Worm (Caenorhabditis elegans) whole organism, L1 larva: ENCODE data around the gene ZC53.22.

Experiments
- F16B12.6 ChIP-seq: fragments of 150-350 bp; optimal IDR thresholded peaks from 2 replicates; lab custom pipeline; 2014; ENCODE audit warnings: missing biosample characterization, missing genetic modification characterization
- Y116A8C.19 ChIP-seq: sonication (generic microtip); optimal IDR thresholded peaks from 2 replicates; lab custom pipeline; 2016; ENCODE audit warnings: missing compliant biosample characterization, missing genetic modification characterization, borderline replicate concordance
- blmp-1 ChIP-seq: fragments of 150-350 bp; optimal IDR thresholded peaks from 2 replicates; lab custom pipeline; 2014; ENCODE audit warnings: missing biosample characterization, missing genetic modification characterization
- ceh-63 ChIP-seq: fragments of 200-800 bp; sonication (Bioruptor generic); optimal IDR thresholded peaks from 2 replicates; lab custom pipeline; 2018; ENCODE audit warnings: mild to moderate bottlenecking, missing genetic modification characterization, missing compliant biosample characterization
- ceh-8 ChIP-seq: fragments of 200-800 bp; sonication (Bioruptor generic); optimal IDR thresholded peaks from 2 replicates; lab custom pipeline; 2018; ENCODE audit warnings: mild to moderate bottlenecking, missing genetic modification characterization, moderate library complexity, missing compliant biosample characterization
- ces-1 ChIP-seq: fragments of 150-350 bp; optimal IDR thresholded peaks from 2 replicates; lab custom pipeline; 2014; ENCODE audit warnings: missing biosample characterization, missing genetic modification reagents, missing genetic modification characterization
- dpl-1 ChIP-seq, 3 experiments: fragments of 150-350 bp in 2 of 3; sonication (generic microtip) in 1 of 3; optimal IDR thresholded peaks; 2 replicates each; lab custom pipeline; 2014 to 2017; ENCODE audit warnings: missing biosample characterization in 3 of 3, missing genetic modification characterization in 3 of 3, missing genetic modification reagents in 3 of 3
- dsc-1 ChIP-seq: sonication (generic microtip); optimal IDR thresholded peaks from 2 replicates; lab custom pipeline; 2016; ENCODE audit warnings: mild to moderate bottlenecking, missing genetic modification characterization, missing compliant biosample characterization
- efl-1 ChIP-seq, 4 experiments: fragments of 150-350 bp; optimal IDR thresholded peaks in 3 of 4; peaks in 1 of 4; 1 replicate in 1 of 4; 2 replicates in 3 of 4; lab custom pipeline; 2014; ENCODE audit warnings: missing biosample characterization in 2 of 4, missing genetic modification characterization in 2 of 4, missing genetic modification reagents in 2 of 4
- efl-3 ChIP-seq: fragments of 200-800 bp; sonication (Bioruptor generic); optimal IDR thresholded peaks from 2 replicates; lab custom pipeline; 2018; ENCODE audit warnings: mild to moderate bottlenecking, missing genetic modification characterization, missing compliant biosample characterization
- egl-13 ChIP-seq: sonication (generic microtip); optimal IDR thresholded peaks from 2 replicates; lab custom pipeline; 2016; ENCODE audit warnings: missing genotype, missing genetic modification reagents, missing genetic modification characterization, missing compliant biosample characterization
- egl-27 ChIP-seq, 2 experiments: fragments of 150-350 bp in 1 of 2; sonication (generic microtip); optimal IDR thresholded peaks; 3 replicates each; lab custom pipeline; 2017 to 2018; ENCODE audit warnings: missing biosample characterization in 2 of 2, missing genetic modification characterization in 2 of 2, missing genetic modification reagents in 2 of 2
- fkh-4 ChIP-seq: sonication (generic microtip); optimal IDR thresholded peaks from 2 replicates; lab custom pipeline; 2016; ENCODE audit warnings: missing compliant biosample characterization, missing genetic modification characterization, borderline replicate concordance
- grh-1 ChIP-seq: fragments of 200-800 bp; sonication (Bioruptor generic); IDR thresholded peaks from 2 replicates; pipeline ENCODE4 v1.3.6; 2022; ENCODE audit warnings: missing genetic modification reagents, missing genetic modification characterization, missing compliant biosample characterization
- hlh-17 ChIP-seq: fragments of 200-800 bp; sonication (Bioruptor generic); optimal IDR thresholded peaks from 2 replicates; lab custom pipeline; 2018; ENCODE audit warnings: missing genetic modification characterization, mild to moderate bottlenecking, missing compliant biosample characterization, moderate library complexity, borderline replicate concordance
- isw-1 ChIP-seq: fragments of 200-800 bp; sonication (Bioruptor generic); IDR thresholded peaks from 2 replicates; pipeline ENCODE4 v1.3.6; 2022; ENCODE audit warnings: missing genetic modification characterization, missing compliant biosample characterization
- lin-13 ChIP-seq: fragments of 150-350 bp; optimal IDR thresholded peaks from 2 replicates; lab custom pipeline; 2014; ENCODE audit warnings: missing biosample characterization, missing genetic modification reagents, missing genetic modification characterization
- lin-35 ChIP-seq, 2 experiments: fragments of 150-350 bp; optimal IDR thresholded peaks; 2 replicates each; lab custom pipeline; 2014; ENCODE audit warnings: missing biosample characterization in 2 of 2, missing genetic modification characterization in 2 of 2, missing genetic modification reagents in 2 of 2
- lin-39 ChIP-seq: fragments of 150-350 bp; optimal IDR thresholded peaks from 2 replicates; lab custom pipeline; 2014; ENCODE audit warnings: missing biosample characterization, missing genetic modification reagents, missing genetic modification characterization
- lir-3 ChIP-seq: sonication (generic microtip); optimal IDR thresholded peaks from 2 replicates; lab custom pipeline; 2016; ENCODE audit warnings: mild to moderate bottlenecking, missing genetic modification characterization, moderate library complexity, missing compliant biosample characterization; ENCODE audit not compliant: poor library complexity
- lsy-2 ChIP-seq, 2 experiments: fragments of 150-350 bp; optimal IDR thresholded peaks; 2 replicates each; lab custom pipeline; 2014; ENCODE audit warnings: missing biosample characterization in 2 of 2, missing genetic modification characterization in 2 of 2
- mep-1 ChIP-seq: fragments of 150-350 bp; optimal IDR thresholded peaks from 2 replicates; lab custom pipeline; 2014; ENCODE audit warnings: missing biosample characterization, missing genetic modification characterization
- nhr-11 ChIP-seq: fragments of 150-350 bp; optimal IDR thresholded peaks from 2 replicates; lab custom pipeline; 2014; ENCODE audit warnings: missing biosample characterization, missing genetic modification characterization
- nhr-12 ChIP-seq: sonication (generic microtip); optimal IDR thresholded peaks from 2 replicates; lab custom pipeline; 2017; ENCODE audit warnings: missing biosample characterization, missing genetic modification characterization
- nhr-20 ChIP-seq: sonication (generic microtip); optimal IDR thresholded peaks from 2 replicates; lab custom pipeline; 2016; ENCODE audit warnings: mild to moderate bottlenecking, missing genetic modification characterization, missing compliant biosample characterization
- nhr-28 ChIP-seq: fragments of 150-350 bp; optimal IDR thresholded peaks from 2 replicates; lab custom pipeline; 2014; ENCODE audit warnings: missing biosample characterization, missing genetic modification characterization
- nhr-47 ChIP-seq: sonication (generic microtip); optimal IDR thresholded peaks from 2 replicates; lab custom pipeline; 2016; ENCODE audit warnings: mild to moderate bottlenecking, missing genetic modification characterization, moderate library complexity, missing compliant biosample characterization
- nhr-76 ChIP-seq: sonication (generic microtip); optimal IDR thresholded peaks from 2 replicates; lab custom pipeline; 2017; ENCODE audit warnings: missing biosample characterization, missing genetic modification characterization
- nhr-77 ChIP-seq: fragments of 150-350 bp; optimal IDR thresholded peaks from 2 replicates; lab custom pipeline; 2014; ENCODE audit warnings: missing biosample characterization, missing genetic modification characterization
- nhr-85 ChIP-seq: sonication (generic microtip); peaks from one replicate; lab custom pipeline; 2016; ENCODE audit warnings: missing genetic modification characterization, inconsistent platforms, missing compliant biosample characterization
- pqm-1 ChIP-seq: sonication (generic microtip); optimal IDR thresholded peaks from 3 replicates; lab custom pipeline; 2017; ENCODE audit warnings: missing biosample characterization, missing genetic modification characterization
- rnt-1 ChIP-seq: sonication (generic microtip); optimal IDR thresholded peaks from 2 replicates; lab custom pipeline; 2016; ENCODE audit warnings: mild to moderate bottlenecking, missing genetic modification characterization, moderate library complexity, missing compliant biosample characterization
- sptf-1 ChIP-seq: fragments of 150-350 bp; optimal IDR thresholded peaks from 2 replicates; lab custom pipeline; 2014; ENCODE audit warnings: missing biosample characterization, missing genetic modification characterization
- swsn-7 ChIP-seq: sonication (generic microtip); optimal IDR thresholded peaks from 2 replicates; lab custom pipeline; 2016; ENCODE audit warnings: missing genetic modification characterization, missing compliant biosample characterization
- unc-130 ChIP-seq: fragments of 150-350 bp; optimal IDR thresholded peaks from 2 replicates; lab custom pipeline; 2017; ENCODE audit warnings: missing biosample characterization, missing genetic modification characterization, inconsistent platforms
- unc-30 ChIP-seq: sonication (generic microtip); optimal IDR thresholded peaks from 2 replicates; lab custom pipeline; 2017; ENCODE audit warnings: missing biosample characterization, missing genetic modification characterization
- unc-86 ChIP-seq: sonication (generic microtip); optimal IDR thresholded peaks from 2 replicates; lab custom pipeline; 2016; ENCODE audit warnings: missing genetic modification characterization, missing compliant biosample characterization
- unc-98 ChIP-seq: fragments of 200-800 bp; sonication (Bioruptor generic); IDR thresholded peaks from 2 replicates; pipeline ENCODE4 v1.3.6; 2022; ENCODE audit warnings: missing genetic modification characterization, missing compliant biosample characterization
- vab-15 ChIP-seq: sonication (generic microtip); optimal IDR thresholded peaks from 2 replicates; lab custom pipeline; 2017; ENCODE audit warnings: missing genotype, mild to moderate bottlenecking, missing genetic modification characterization, missing compliant biosample characterization
- zag-1 ChIP-seq: fragments of 150-350 bp; optimal IDR thresholded peaks from 2 replicates; lab custom pipeline; 2014; ENCODE audit warnings: missing biosample characterization, missing genetic modification characterization
- zip-4 ChIP-seq: fragments of 200-800 bp; sonication (Bioruptor generic); optimal IDR thresholded peaks from 2 replicates; lab custom pipeline; 2018; ENCODE audit warnings: mild to moderate bottlenecking, missing genetic modification characterization, moderate library complexity, missing compliant biosample characterization
- ztf-11 ChIP-seq, 2 experiments: sonication (generic microtip); optimal IDR thresholded peaks; 2 replicates each; lab custom pipeline; 2016 to 2017; ENCODE audit warnings: missing genetic modification characterization in 2 of 2, missing biosample characterization in 1 of 2, missing compliant biosample characterization in 1 of 2

ZC53.22 gene

ce11 chrX:1960895-1961715, 38.9 kb upstream of the ZC53.22 start (continued):
- no peak for TF ChIP-seq mep-1
- TF ChIP-seq swsn-7 (tag; lab: Kevin White, UChicago) = peak; percentile 21
- no peak for TF ChIP-seq sptf-1 (tag; lab: Kevin White, UChicago)
- peak; percentile 75 for TF ChIP-seq nhr-85
- no peak for TF ChIP-seq ceh-8
- TF ChIP-seq dpl-1 (GFP tag; optimal IDR thresholded peaks at IDR 0.05; lab: Kevin White, UChicago) = peak in 1 of 3 experiments; percentile 20
- TF ChIP-seq ces-1 (GFP tag; lab: Kevin White, UChicago) = no peak
- TF ChIP-seq unc-86 (tag; lab: Kevin White, UChicago) = no peak
- peak in 1 of 2 experiments; percentile 45 for TF ChIP-seq lin-35 (GFP tag; optimal IDR thresholded peaks at IDR 0.05; lab: Kevin White, UChicago)
- no peak for TF ChIP-seq vab-15 (tag; lab: Kevin White, UChicago)
- no peak for TF ChIP-seq nhr-28 (tag; lab: Kevin White, UChicago)
- no peak for TF ChIP-seq pqm-1 (tag; lab: Kevin White, UChicago)
- no peak for TF ChIP-seq egl-27 (tag; optimal IDR thresholded peaks at IDR 0.05; lab: Kevin White, UChicago)
- TF ChIP-seq unc-30 (tag; lab: Kevin White, UChicago) = no peak
- no peak for TF ChIP-seq grh-1 (GFP tag; lab: Robert Waterston, UW)
- no peak for TF ChIP-seq egl-13 (tag; lab: Kevin White, UChicago)
- peak; percentile 41 for TF ChIP-seq nhr-47 (tag; lab: Kevin White, UChicago)
- TF ChIP-seq hlh-17 = no peak
- no peak for TF ChIP-seq nhr-12 (tag; lab: Kevin White, UChicago)
- TF ChIP-seq nhr-11 (tag; lab: Kevin White, UChicago) = no peak
- TF ChIP-seq zip-4 (GFP tag; lab: Kevin White, UChicago) = no peak
- no peak for TF ChIP-seq unc-130 (tag; lab: Kevin White, UChicago)
- no peak for TF ChIP-seq fkh-4
- no peak for TF ChIP-seq nhr-76
- no peak for TF ChIP-seq lin-13 (GFP tag; lab: Kevin White, UChicago)
- TF ChIP-seq unc-98 = no peak
- no peak for TF ChIP-seq lir-3 (tag; lab: Kevin White, UChicago)
- peak; percentile 2 for TF ChIP-seq nhr-77 (tag; lab: Kevin White, UChicago)
- peak; percentile 83 for TF ChIP-seq rnt-1
- no peak for TF ChIP-seq ceh-63 (GFP tag; lab: Kevin White, UChicago)
- no peak for TF ChIP-seq Y116A8C.19 (tag; lab: Kevin White, UChicago)
- TF ChIP-seq efl-1 (optimal IDR thresholded peaks at IDR 0.05; lab: Kevin White, UChicago) = peak in 1 of 2 experiments; percentile 11
- peak in 1 of 2 experiments; percentile 81 for TF ChIP-seq efl-1 (GFP tag; optimal IDR thresholded peaks at IDR 0.05 in 1 of 2; lab: Kevin White, UChicago)
- TF ChIP-seq zag-1 = no peak
- TF ChIP-seq blmp-1 = peak; percentile 34
- no peak for TF ChIP-seq lin-39 (tag; lab: Kevin White, UChicago)

DNA sequence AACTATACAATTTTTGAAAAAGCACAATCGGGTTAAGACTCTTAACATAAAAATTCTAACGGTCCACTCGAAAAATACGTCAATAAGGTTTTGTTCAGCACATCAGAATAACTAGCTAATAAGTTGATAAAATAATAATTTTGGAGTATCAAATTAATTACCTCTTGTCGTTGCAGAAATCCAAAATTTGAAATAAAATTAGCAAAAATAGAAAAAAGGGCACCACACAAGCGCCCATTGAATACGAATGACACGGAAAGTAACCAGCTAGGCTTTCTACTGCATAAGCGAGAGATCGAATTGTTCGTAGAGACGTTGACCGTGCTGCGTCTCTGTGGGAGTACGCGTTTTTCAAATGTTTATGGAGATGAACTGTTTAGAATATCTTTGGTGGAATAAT, 36.9 kb upstream of the ZC53.22 start:
- no peak for TF ChIP-seq F16B12.6 (tag; lab: Kevin White, UChicago)
- TF ChIP-seq isw-1 (GFP tag; lab: Robert Waterston, UW) = no peak
- TF ChIP-seq lsy-2 (tag; optimal IDR thresholded peaks at IDR 0.05; lab: Kevin White, UChicago) = no peak
- no peak for TF ChIP-seq ztf-11 (tag; optimal IDR thresholded peaks at IDR 0.05; lab: Kevin White, UChicago)
- no peak for TF ChIP-seq egl-27 (tag; optimal IDR thresholded peaks at IDR 0.05; lab: Kevin White, UChicago)
- no peak for TF ChIP-seq dsc-1 (tag; lab: Kevin White, UChicago)
- no peak for TF ChIP-seq nhr-20 (tag; lab: Kevin White, UChicago)
- no peak for TF ChIP-seq efl-3
